Worm (Caenorhabditis elegans) whole organism, mixed stage, embryonic: ENCODE results near the gene Y97E10AR.1.

Experiments used
- blmp-1 ChIP-seq: fragments of 150-350 bp; optimal IDR thresholded peaks from 2 replicates; lab custom pipeline; 2014; ENCODE audit warnings: missing biosample characterization, missing genetic modification characterization
- elt-3 ChIP-seq: fragments of 150-350 bp; optimal IDR thresholded peaks from 2 replicates; lab custom pipeline; 2014; ENCODE audit warnings: missing biosample characterization, missing genetic modification characterization
- ham-2 ChIP-seq: fragments of 200-800 bp; sonication (Bioruptor generic); optimal IDR thresholded peaks from 2 replicates; lab custom pipeline; 2018; ENCODE audit warnings: mild to moderate bottlenecking, missing genetic modification characterization, missing compliant biosample characterization
- lsy-2 ChIP-seq: fragments of 150-350 bp; optimal IDR thresholded peaks from 2 replicates; lab custom pipeline; 2014; ENCODE audit warnings: missing biosample characterization, missing genetic modification characterization
- nhr-12 ChIP-seq: fragments of 150-350 bp; optimal IDR thresholded peaks from 2 replicates; lab custom pipeline; 2014; ENCODE audit warnings: missing biosample characterization, missing genetic modification characterization
- nhr-28 ChIP-seq: fragments of 150-350 bp; optimal IDR thresholded peaks from 2 replicates; lab custom pipeline; 2014; ENCODE audit warnings: missing biosample characterization, missing genetic modification characterization
- snpc-4 ChIP-seq: fragments of 150-350 bp; optimal IDR thresholded peaks from 2 replicates; lab custom pipeline; 2014; ENCODE audit warnings: missing biosample characterization, missing genetic modification characterization
- sptf-1 ChIP-seq: sonication (generic microtip); optimal IDR thresholded peaks from 2 replicates; lab custom pipeline; 2017; ENCODE audit warnings: mild to moderate bottlenecking, missing genetic modification characterization, moderate library complexity, missing compliant biosample characterization
- unc-120 ChIP-seq: sonication (generic microtip); optimal IDR thresholded peaks from 2 replicates; lab custom pipeline; 2017; ENCODE audit warnings: missing genetic modification characterization, missing compliant biosample characterization; ENCODE audit not compliant: poor library complexity, severe bottlenecking
- unc-39 ChIP-seq: fragments of 150-350 bp; optimal IDR thresholded peaks from 2 replicates; lab custom pipeline; 2014; ENCODE audit warnings: missing biosample characterization, missing genetic modification characterization
- unc-62 ChIP-seq: fragments of 150-350 bp; optimal IDR thresholded peaks from 2 replicates; lab custom pipeline; 2014; ENCODE audit warnings: missing biosample characterization, missing genetic modification reagents, missing genetic modification characterization
- ztf-11 ChIP-seq: fragments of 150-350 bp; optimal IDR thresholded peaks from 2 replicates; lab custom pipeline; 2014; ENCODE audit warnings: missing biosample characterization, missing genetic modification characterization

DNA sequence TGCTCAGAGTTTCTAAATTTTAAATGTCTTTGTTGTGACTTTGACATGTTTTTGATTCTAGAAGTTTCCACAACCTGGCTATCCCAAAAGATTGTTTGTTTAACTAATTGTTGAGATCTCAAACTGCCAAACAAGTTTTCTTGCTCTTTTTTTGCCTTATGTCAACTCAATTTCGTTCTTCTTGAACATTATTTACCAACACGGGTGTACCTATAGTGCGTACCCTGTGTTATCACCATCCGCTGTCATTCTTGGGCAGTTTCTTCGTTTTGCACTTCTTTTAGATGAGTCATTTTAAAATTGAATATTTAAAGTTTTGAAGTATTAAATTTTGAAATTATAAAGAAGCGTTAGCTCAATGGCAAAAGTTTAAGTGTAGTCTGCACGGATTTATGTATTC is 15.7 kb downstream of the Y97E10AR.1 start, which contains the start of gene sptl-2:
- TF ChIP-seq blmp-1 (tag; lab: Kevin White, UChicago) (no peak), snpc-4 (tag; lab: Kevin White, UChicago) (no peak), lsy-2 (no peak), unc-120 (no peak), elt-3 (tag; lab: Kevin White, UChicago) (no peak), nhr-28 (no peak), nhr-12 (tag; lab: Kevin White, UChicago) (no peak), sptf-1 (tag; lab: Kevin White, UChicago) (no peak), ztf-11 (no peak), unc-39 (tag; lab: Kevin White, UChicago) (no peak), ham-2 (GFP tag; lab: Kevin White, UChicago) (no peak), unc-62 (GFP tag; lab: Kevin White, UChicago) (no peak)
